Worm (Caenorhabditis elegans) whole organism, mixed stage, embryonic: ENCODE measurements around the gene W09C2.7.

Source experiments
- blmp-1 ChIP-seq: fragments of 150-350 bp; optimal IDR thresholded peaks from 2 replicates; lab custom pipeline; 2014; ENCODE audit warnings: missing biosample characterization, missing genetic modification characterization
- ceh-43 ChIP-seq: fragments of 200-800 bp; sonication (Bioruptor generic); optimal IDR thresholded peaks from 2 replicates; lab custom pipeline; 2018; ENCODE audit warnings: mild to moderate bottlenecking, missing genetic modification characterization, moderate library complexity, missing compliant biosample characterization
- ceh-83 ChIP-seq: fragments of 200-800 bp; sonication (Bioruptor generic); optimal IDR thresholded peaks from 2 replicates; lab custom pipeline; 2018; ENCODE audit warnings: mild to moderate bottlenecking, missing genetic modification characterization, missing compliant biosample characterization
- ces-1 ChIP-seq: fragments of 150-350 bp; optimal IDR thresholded peaks from 2 replicates; lab custom pipeline; 2014; ENCODE audit warnings: missing biosample characterization, missing genetic modification reagents, missing genetic modification characterization
- cnd-1 ChIP-seq: fragments of 200-800 bp; sonication (Bioruptor generic); optimal IDR thresholded peaks from 2 replicates; lab custom pipeline; 2018; ENCODE audit warnings: mild to moderate bottlenecking, missing genetic modification characterization, missing compliant biosample characterization
- elt-1 ChIP-seq: sonication (generic microtip); optimal IDR thresholded peaks from 2 replicates; lab custom pipeline; 2017; ENCODE audit warnings: missing genetic modification characterization, mild to moderate bottlenecking, missing compliant biosample characterization, antibody characterized with exemption, moderate library complexity, borderline replicate concordance; ENCODE audit not compliant: insufficient read depth
- flh-1 ChIP-seq: fragments of 200-800 bp; sonication (Bioruptor generic); optimal IDR thresholded peaks from 2 replicates; lab custom pipeline; 2018; ENCODE audit warnings: mild to moderate bottlenecking, missing genetic modification characterization, moderate library complexity, missing compliant biosample characterization
- ham-2 ChIP-seq: fragments of 200-800 bp; sonication (Bioruptor generic); optimal IDR thresholded peaks from 2 replicates; lab custom pipeline; 2018; ENCODE audit warnings: mild to moderate bottlenecking, missing genetic modification characterization, missing compliant biosample characterization
- lin-13 ChIP-seq: fragments of 150-350 bp; optimal IDR thresholded peaks from 2 replicates; lab custom pipeline; 2014; ENCODE audit warnings: missing biosample characterization, missing genetic modification characterization
- lin-32 ChIP-seq: fragments of 200-800 bp; sonication (Bioruptor generic); optimal IDR thresholded peaks from 2 replicates; lab custom pipeline; 2018; ENCODE audit warnings: mild to moderate bottlenecking, missing genetic modification characterization, missing compliant biosample characterization
- lsy-2 ChIP-seq: fragments of 150-350 bp; optimal IDR thresholded peaks from 2 replicates; lab custom pipeline; 2014; ENCODE audit warnings: missing biosample characterization, missing genetic modification characterization
- mab-5 ChIP-seq: fragments of 150-350 bp; optimal IDR thresholded peaks from 2 replicates; lab custom pipeline; 2014; ENCODE audit warnings: missing biosample characterization, missing genetic modification characterization
- mep-1 ChIP-seq: fragments of 150-350 bp; optimal IDR thresholded peaks from 2 replicates; lab custom pipeline; 2017; ENCODE audit warnings: missing biosample characterization, missing genetic modification reagents, missing genetic modification characterization, inconsistent platforms
- mls-2 ChIP-seq: sonication (generic microtip); optimal IDR thresholded peaks from 2 replicates; lab custom pipeline; 2016; ENCODE audit warnings: mild to moderate bottlenecking, missing genetic modification characterization, moderate library complexity, missing compliant biosample characterization
- nhr-12 ChIP-seq: fragments of 150-350 bp; optimal IDR thresholded peaks from 2 replicates; lab custom pipeline; 2014; ENCODE audit warnings: missing biosample characterization, missing genetic modification characterization
- nhr-2 ChIP-seq: fragments of 150-350 bp; optimal IDR thresholded peaks from 2 replicates; lab custom pipeline; 2014; ENCODE audit warnings: missing biosample characterization, missing genetic modification characterization
- nhr-28 ChIP-seq: fragments of 150-350 bp; optimal IDR thresholded peaks from 2 replicates; lab custom pipeline; 2014; ENCODE audit warnings: missing biosample characterization, missing genetic modification characterization
- nhr-76 ChIP-seq: sonication (generic microtip); optimal IDR thresholded peaks from 2 replicates; lab custom pipeline; 2017; ENCODE audit warnings: missing biosample characterization, missing genetic modification characterization
- pha-4 ChIP-seq: fragments of 150-350 bp; optimal IDR thresholded peaks from 2 replicates; lab custom pipeline; 2018; ENCODE audit warnings: missing biosample characterization, missing genetic modification reagents, missing genetic modification characterization
- sem-2 ChIP-seq: fragments of 200-800 bp; sonication (Bioruptor generic); optimal IDR thresholded peaks from 2 replicates; lab custom pipeline; 2018; ENCODE audit warnings: mild to moderate bottlenecking, missing genetic modification characterization, missing compliant biosample characterization
- sptf-1 ChIP-seq: sonication (generic microtip); optimal IDR thresholded peaks from 2 replicates; lab custom pipeline; 2017; ENCODE audit warnings: mild to moderate bottlenecking, missing genetic modification characterization, moderate library complexity, missing compliant biosample characterization
- unc-120 ChIP-seq: sonication (generic microtip); optimal IDR thresholded peaks from 2 replicates; lab custom pipeline; 2017; ENCODE audit warnings: missing genetic modification characterization, missing compliant biosample characterization; ENCODE audit not compliant: poor library complexity, severe bottlenecking
- unc-39 ChIP-seq: fragments of 150-350 bp; optimal IDR thresholded peaks from 2 replicates; lab custom pipeline; 2014; ENCODE audit warnings: missing biosample characterization, missing genetic modification characterization
- unc-62 ChIP-seq: fragments of 150-350 bp; optimal IDR thresholded peaks from 2 replicates; lab custom pipeline; 2014; ENCODE audit warnings: missing biosample characterization, missing genetic modification reagents, missing genetic modification characterization
- ztf-11 ChIP-seq: fragments of 150-350 bp; optimal IDR thresholded peaks from 2 replicates; lab custom pipeline; 2014; ENCODE audit warnings: missing biosample characterization, missing genetic modification characterization

W09C2.7 gene

ce11 chrIV:9618015-9618414 is 4.2 kb downstream of the W09C2.7 start:
- TF ChIP-seq elt-1 (tag; lab: Kevin White, UChicago) (peak; percentile 89), sem-2 (GFP tag; lab: Kevin White, UChicago) (no peak)

- peak; percentile 18 for TF ChIP-seq nhr-2 (tag; lab: Kevin White, UChicago)
- TF ChIP-seq unc-120 (tag; lab: Kevin White, UChicago): no peak
- TF ChIP-seq elt-1 (tag; lab: Kevin White, UChicago): peak; percentile 98
- no peak for TF ChIP-seq ceh-83 (GFP tag; lab: Kevin White, UChicago)
- peak; percentile 52 for TF ChIP-seq unc-62 (GFP tag; lab: Kevin White, UChicago)
Measured at ce11 chrIV:9617358-9617757, 4.8 kb downstream of the W09C2.7 start.

ce11 chrIV:9615511-9615910 is 6.7 kb downstream of the W09C2.7 start:
- TF ChIP-seq ces-1 (GFP tag; lab: Kevin White, UChicago) (no peak), lin-13 (tag; lab: Kevin White, UChicago) (no peak), flh-1 (GFP tag; lab: Kevin White, UChicago) (no peak), lsy-2 (tag; lab: Kevin White, UChicago) (no peak), cnd-1 (no peak), elt-1 (tag; lab: Kevin White, UChicago) (peak; percentile 100), pha-4 (tag; lab: Kevin White, UChicago) (no peak), ham-2 (GFP tag; lab: Kevin White, UChicago) (peak; percentile 56)

ce11 chrIV:9614695-9615094 is 7.5 kb downstream of the W09C2.7 start, which contains the start of gene elt-1:
Gene elt-1, plus strand, starts transcription at chrIV:9614995.
- no peak for TF ChIP-seq mls-2 (tag; lab: Kevin White, UChicago)
- no peak for TF ChIP-seq mab-5 (tag; lab: Kevin White, UChicago)
- no peak for TF ChIP-seq pha-4 (tag; lab: Kevin White, UChicago)

- TF ChIP-seq ztf-11 (tag; lab: Kevin White, UChicago): no peak
- TF ChIP-seq elt-1 (tag; lab: Kevin White, UChicago): peak; percentile 100
- no peak for TF ChIP-seq nhr-76 (tag; lab: Kevin White, UChicago)
- no peak for TF ChIP-seq pha-4 (tag; lab: Kevin White, UChicago)
- TF ChIP-seq, all 35 proteins: peak for 1
Measured at ce11 chrIV:9614060-9614459, 8.1 kb downstream of the W09C2.7 start.

ce11 chrIV:9613072-9613590 is 9.0 kb downstream of the W09C2.7 start:
- peak; percentile 98 for TF ChIP-seq elt-1 (tag; lab: Kevin White, UChicago)
- no peak for TF ChIP-seq mls-2 (tag; lab: Kevin White, UChicago)

- peak; percentile 91 for TF ChIP-seq elt-1 (tag; lab: Kevin White, UChicago)
- TF ChIP-seq ceh-43: no peak
Measured at ce11 chrIV:9610923-9611322, 11.2 kb downstream of the W09C2.7 start.

ce11 chrIV:9609095-9609494 is 13.1 kb downstream of the W09C2.7 start:
- TF ChIP-seq elt-1 (tag; lab: Kevin White, UChicago) (peak; percentile 97), ceh-83 (GFP tag; lab: Kevin White, UChicago) (no peak), flh-1 (GFP tag; lab: Kevin White, UChicago) (no peak), mep-1 (tag; lab: Kevin White, UChicago) (no peak), blmp-1 (no peak)

ce11 chrIV:9607945-9608344 is 14.2 kb downstream of the W09C2.7 start:
- TF ChIP-seq ztf-11 (tag; lab: Kevin White, UChicago) (no peak), elt-1 (tag; lab: Kevin White, UChicago) (no peak), mls-2 (tag; lab: Kevin White, UChicago) (no peak), ceh-43 (no peak), unc-39 (tag; lab: Kevin White, UChicago) (no peak), nhr-12 (tag; lab: Kevin White, UChicago) (no peak), lin-32 (GFP tag; lab: Kevin White, UChicago) (no peak), sptf-1 (tag; lab: Kevin White, UChicago) (no peak), ham-2 (GFP tag; lab: Kevin White, UChicago) (no peak), nhr-28 (tag; lab: Kevin White, UChicago) (no peak), blmp-1 (no peak)
